Fruit fly (Drosophila melanogaster): Measurements from ENCODE around the gene Usp32.
A peak's percentile ranks its signal among the peaks of the same experiment; 100 is the strongest.

The Usp32 gene

dm6 chr3L:19914833-19915232 lies 43.9 kb downstream of the Usp32 start, which contains the start of gene Rpn1 (continued):
- TF ChIP-seq ind (GFP tag; optimal IDR thresholded peaks at IDR 0.05), result no peak
- TF ChIP-seq exex (tag; optimal IDR thresholded peaks at IDR 0.05), result no peak
- no peak for TF ChIP-seq danr (GFP tag; IDR thresholded peaks at IDR 0.05)
- TF ChIP-seq CG16813 (GFP tag; IDR thresholded peaks at IDR 0.05; ENCODE audit: partially characterized antibody), result peak; percentile 60; the same call in 2 of the 3 replicates
- TF ChIP-seq MBD-R2 (GFP tag; IDR thresholded peaks at IDR 0.05), result peak; percentile 91
- no peak for TF ChIP-seq Lim3 (GFP tag; IDR thresholded peaks at IDR 0.05)
- TF ChIP-seq Gsc (GFP tag; IDR thresholded peaks at IDR 0.05), result no peak
- peak; percentile 37 for TF ChIP-seq CG33213 (GFP tag; optimal IDR thresholded peaks at IDR 0.05)
- TF ChIP-seq sna (GFP tag; IDR thresholded peaks at IDR 0.05; ENCODE audit: partially characterized antibody), result peak; percentile 42; the same call in 1 of the 2 replicates
- peak; percentile 4 for TF ChIP-seq CG13775 (GFP tag; optimal IDR thresholded peaks at IDR 0.05)
- TF ChIP-seq CG2129 (GFP tag; IDR thresholded peaks at IDR 0.05; ENCODE audit: partially characterized antibody), result no peak
- no peak for TF ChIP-seq vvl (GFP tag; IDR thresholded peaks at IDR 0.05)
- TF ChIP-seq her (GFP tag; optimal IDR thresholded peaks at IDR 0.05), result no peak
- no peak for TF ChIP-seq Hr3 (GFP tag; optimal IDR thresholded peaks at IDR 0.05)
- no peak for TF ChIP-seq CG8765 (GFP tag; IDR thresholded peaks at IDR 0.05)
- peak; percentile 9 for TF ChIP-seq CG12155 (GFP tag; optimal IDR thresholded peaks at IDR 0.05)
- peak; percentile 30 for TF ChIP-seq sens (GFP tag)
- no peak for TF ChIP-seq eve (GFP tag; optimal IDR thresholded peaks at IDR 0.05)
- peak; percentile 49; the same call in 1 of the 2 replicates for TF ChIP-seq CG42726 (GFP tag; IDR thresholded peaks at IDR 0.05; ENCODE audit: partially characterized antibody)
- TF ChIP-seq Bgb (GFP tag; IDR thresholded peaks at IDR 0.05; ENCODE audit: partially characterized antibody), result peak; percentile 55; the same call in 1 of the 2 replicates
- peak; percentile 17 for TF ChIP-seq CG10267 (tag; optimal IDR thresholded peaks at IDR 0.05)
- TF ChIP-seq CG14710 (tag; optimal IDR thresholded peaks at IDR 0.05), result peak; percentile 37
- TF ChIP-seq salm (tag; optimal IDR thresholded peaks at IDR 0.05), result no peak
- no peak for TF ChIP-seq CG1603 (tag; optimal IDR thresholded peaks at IDR 0.05)
- TF ChIP-seq Antp (GFP tag; optimal IDR thresholded peaks at IDR 0.05), result peak; percentile 35
- no peak for TF ChIP-seq Usf (GFP tag; optimal IDR thresholded peaks at IDR 0.05)
- TF ChIP-seq repo (GFP tag; optimal IDR thresholded peaks at IDR 0.05), result no peak
- TF ChIP-seq chinmo (GFP tag; IDR thresholded peaks at IDR 0.05; ENCODE audit: partially characterized antibody), result no peak
- peak; percentile 50 for TF ChIP-seq stwl (tag; optimal IDR thresholded peaks at IDR 0.05)
- TF ChIP-seq CTCF (GFP tag; optimal IDR thresholded peaks at IDR 0.05), result no peak
- no peak for TF ChIP-seq psq (GFP tag; optimal IDR thresholded peaks at IDR 0.05)
- TF ChIP-seq wor (GFP tag; IDR thresholded peaks at IDR 0.05), result no peak
- TF ChIP-seq tin (GFP tag; optimal IDR thresholded peaks at IDR 0.05), result no peak
- TF ChIP-seq Kr (GFP tag; optimal IDR thresholded peaks at IDR 0.05), result no peak
- no peak for TF ChIP-seq Atf3 (GFP tag; optimal IDR thresholded peaks at IDR 0.05)
- TF ChIP-seq sim (GFP tag; IDR thresholded peaks at IDR 0.05), result no peak
- no peak for TF ChIP-seq klu (GFP tag; IDR thresholded peaks at IDR 0.05)
- no peak for TF ChIP-seq Atf6 (GFP tag; IDR thresholded peaks at IDR 0.05)
- TF ChIP-seq Dip2 (GFP tag; IDR thresholded peaks at IDR 0.05), result no peak
- no peak for TF ChIP-seq stc (GFP tag; IDR thresholded peaks at IDR 0.05)
- TF ChIP-seq CG11085 (GFP tag; IDR thresholded peaks at IDR 0.05), result no peak
- TF ChIP-seq CG4424 (GFP tag; optimal IDR thresholded peaks at IDR 0.05), result no peak
- no peak for TF ChIP-seq CG5953 (GFP tag; IDR thresholded peaks at IDR 0.05)
- peak; percentile 59 for TF ChIP-seq Scr (GFP tag; IDR thresholded peaks at IDR 0.05; ENCODE audit: partially characterized antibody)
- TF ChIP-seq CG4707 (GFP tag; optimal IDR thresholded peaks at IDR 0.05), result no peak
- no peak for TF ChIP-seq Spps (tag; optimal IDR thresholded peaks at IDR 0.05)
- no peak for TF ChIP-seq B-H1 (GFP tag; IDR thresholded peaks at IDR 0.05)
- TF ChIP-seq pnt (GFP tag; optimal IDR thresholded peaks at IDR 0.05), result no peak
- no peak for TF ChIP-seq CG17912 (GFP tag; optimal IDR thresholded peaks at IDR 0.05)
- no peak for TF ChIP-seq slou (GFP tag; optimal IDR thresholded peaks at IDR 0.05)
- TF ChIP-seq CG10959 (GFP tag; IDR thresholded peaks at IDR 0.05), result no peak
- peak; percentile 43 for TF ChIP-seq CG15601 (tag; optimal IDR thresholded peaks at IDR 0.05)
- no peak for TF ChIP-seq fd96Cb (tag; optimal IDR thresholded peaks at IDR 0.05)

Data from whole organism, embryonic.